Worm (Caenorhabditis elegans) whole organism, L3 larva: ENCODE measurements around the gene ttc-39B.

ENCODE experiments used
- aly-2 ChIP-seq: fragments of 150-350 bp; optimal IDR thresholded peaks from 2 replicates; lab custom pipeline; 2014; ENCODE audit warnings: missing biosample characterization, missing genetic modification characterization
- ama-1 ChIP-seq: fragments of 150-350 bp; optimal IDR thresholded peaks from 2 replicates; lab custom pipeline; 2018
- ceh-16 ChIP-seq: sonication (generic microtip); optimal IDR thresholded peaks from 2 replicates; lab custom pipeline; 2017; ENCODE audit warnings: missing biosample characterization, missing genetic modification characterization
- ceh-9 ChIP-seq: sonication (generic microtip); optimal IDR thresholded peaks from 2 replicates; lab custom pipeline; 2018; ENCODE audit warnings: missing biosample characterization, missing genetic modification characterization
- daf-12 ChIP-seq: fragments of 150-350 bp; optimal IDR thresholded peaks from 2 replicates; lab custom pipeline; 2014; ENCODE audit warnings: missing biosample characterization, missing genetic modification reagents, missing genetic modification characterization
- egl-27 ChIP-seq: sonication (generic microtip); optimal IDR thresholded peaks from 4 replicates; lab custom pipeline; 2017; ENCODE audit warnings: missing biosample characterization, missing genetic modification reagents, missing genetic modification characterization
- elt-1 ChIP-seq: fragments of 150-350 bp; optimal IDR thresholded peaks from 2 replicates; lab custom pipeline; 2014; ENCODE audit warnings: missing biosample characterization, missing genetic modification characterization
- elt-2 ChIP-seq: sonication (generic microtip); optimal IDR thresholded peaks from 2 replicates; lab custom pipeline; 2016; ENCODE audit warnings: missing genetic modification reagents, mild to moderate bottlenecking, missing genetic modification characterization, missing compliant biosample characterization
- eor-1 ChIP-seq, 2 experiments: fragments of 150-350 bp; optimal IDR thresholded peaks; 2 replicates each; lab custom pipeline; 2014 to 2018; ENCODE audit warnings: missing biosample characterization in 2 of 2, missing genetic modification characterization in 2 of 2
- fkh-2 ChIP-seq: fragments of 150-350 bp; optimal IDR thresholded peaks from 2 replicates; lab custom pipeline; 2014; ENCODE audit warnings: missing biosample characterization, missing genetic modification reagents, missing genetic modification characterization
- hmg-11 ChIP-seq: sonication (generic microtip); optimal IDR thresholded peaks from 2 replicates; lab custom pipeline; 2016; ENCODE audit warnings: missing genetic modification characterization, missing compliant biosample characterization
- jun-1 ChIP-seq: fragments of 150-350 bp; optimal IDR thresholded peaks from 2 replicates; lab custom pipeline; 2014; ENCODE audit warnings: missing biosample characterization, missing genetic modification reagents, missing genetic modification characterization
- lin-15B ChIP-seq: fragments of 150-350 bp; optimal IDR thresholded peaks from 2 replicates; lab custom pipeline; 2014; ENCODE audit warnings: missing biosample characterization, missing genetic modification characterization
- lin-39 ChIP-seq: fragments of 150-350 bp; optimal IDR thresholded peaks from 2 replicates; lab custom pipeline; 2018; ENCODE audit warnings: missing biosample characterization, missing genetic modification reagents, missing genetic modification characterization
- lsy-12 ChIP-seq: sonication (generic microtip); optimal IDR thresholded peaks from 2 replicates; lab custom pipeline; 2016; ENCODE audit warnings: mild to moderate bottlenecking, missing genetic modification characterization, missing compliant biosample characterization
- mdl-1 ChIP-seq: fragments of 150-350 bp; optimal IDR thresholded peaks from 2 replicates; lab custom pipeline; 2014; ENCODE audit warnings: missing biosample characterization, missing genetic modification characterization
- mml-1 ChIP-seq: fragments of 150-350 bp; sonication (generic microtip); optimal IDR thresholded peaks from 3 replicates; lab custom pipeline; 2014; ENCODE audit warnings: missing biosample characterization, missing genetic modification characterization
- nhr-11 ChIP-seq: fragments of 150-350 bp; optimal IDR thresholded peaks from 2 replicates; lab custom pipeline; 2014; ENCODE audit warnings: missing biosample characterization, missing genetic modification characterization
- nhr-12 ChIP-seq: fragments of 150-350 bp; optimal IDR thresholded peaks from 2 replicates; lab custom pipeline; 2014; ENCODE audit warnings: missing biosample characterization, missing genetic modification characterization
- nhr-23 ChIP-seq: fragments of 150-350 bp; optimal IDR thresholded peaks from 2 replicates; lab custom pipeline; 2014; ENCODE audit warnings: missing biosample characterization, missing genetic modification reagents, missing genetic modification characterization
- nhr-25 ChIP-seq: sonication (generic microtip); optimal IDR thresholded peaks from 2 replicates; lab custom pipeline; 2017; ENCODE audit warnings: missing biosample characterization, missing genetic modification characterization
- nhr-28 ChIP-seq: fragments of 150-350 bp; optimal IDR thresholded peaks from 2 replicates; lab custom pipeline; 2014; ENCODE audit warnings: missing biosample characterization, missing genetic modification characterization
- nhr-43 ChIP-seq: sonication (generic microtip); optimal IDR thresholded peaks from 2 replicates; lab custom pipeline; 2016; ENCODE audit warnings: mild to moderate bottlenecking, missing genetic modification characterization, missing compliant biosample characterization; ENCODE audit not compliant: poor library complexity, severe bottlenecking
- nhr-67 ChIP-seq: fragments of 150-350 bp; optimal IDR thresholded peaks from 2 replicates; lab custom pipeline; 2014; ENCODE audit warnings: missing biosample characterization, missing genetic modification characterization
- nhr-76 ChIP-seq: fragments of 150-350 bp; sonication (generic microtip); optimal IDR thresholded peaks from 5 replicates; lab custom pipeline; 2014; ENCODE audit warnings: missing biosample characterization, missing genetic modification characterization
- nhr-77 ChIP-seq: fragments of 150-350 bp; optimal IDR thresholded peaks from 2 replicates; lab custom pipeline; 2014; ENCODE audit warnings: missing biosample characterization, missing genetic modification characterization
- pha-4 ChIP-seq: fragments of 150-350 bp; optimal IDR thresholded peaks from 2 replicates; lab custom pipeline; 2014; ENCODE audit warnings: missing biosample characterization, missing genetic modification reagents, missing genetic modification characterization
- pqm-1 ChIP-seq: fragments of 150-350 bp; optimal IDR thresholded peaks from 2 replicates; lab custom pipeline; 2017; ENCODE audit warnings: missing biosample characterization, missing genetic modification characterization, inconsistent platforms
- skn-1 ChIP-seq: fragments of 150-350 bp; optimal IDR thresholded peaks from 2 replicates; lab custom pipeline; 2014; ENCODE audit warnings: missing biosample characterization, missing genetic modification characterization
- tbx-2 ChIP-seq: sonication (generic microtip); optimal IDR thresholded peaks from 2 replicates; lab custom pipeline; 2016; ENCODE audit warnings: mild to moderate bottlenecking, missing genetic modification characterization, missing compliant biosample characterization
- unc-39 ChIP-seq: sonication (generic microtip); optimal IDR thresholded peaks from 4 replicates; lab custom pipeline; 2017; ENCODE audit warnings: missing biosample characterization, missing genetic modification characterization
- unc-62 ChIP-seq: fragments of 150-350 bp; sonication (generic microtip); optimal IDR thresholded peaks from 4 replicates; lab custom pipeline; 2014; ENCODE audit warnings: missing biosample characterization, missing genetic modification reagents, missing genetic modification characterization
- zag-1 ChIP-seq: fragments of 150-350 bp; optimal IDR thresholded peaks from 2 replicates; lab custom pipeline; 2014; ENCODE audit warnings: missing biosample characterization, missing genetic modification characterization
- ztf-11 ChIP-seq: fragments of 150-350 bp; optimal IDR thresholded peaks from 2 replicates; lab custom pipeline; 2014; ENCODE audit warnings: missing biosample characterization, missing genetic modification characterization
- ztf-4 ChIP-seq: fragments of 150-350 bp; optimal IDR thresholded peaks from 2 replicates; lab custom pipeline; 2014; ENCODE audit warnings: missing biosample characterization, missing genetic modification characterization

Gene ttc-39B

DNA sequence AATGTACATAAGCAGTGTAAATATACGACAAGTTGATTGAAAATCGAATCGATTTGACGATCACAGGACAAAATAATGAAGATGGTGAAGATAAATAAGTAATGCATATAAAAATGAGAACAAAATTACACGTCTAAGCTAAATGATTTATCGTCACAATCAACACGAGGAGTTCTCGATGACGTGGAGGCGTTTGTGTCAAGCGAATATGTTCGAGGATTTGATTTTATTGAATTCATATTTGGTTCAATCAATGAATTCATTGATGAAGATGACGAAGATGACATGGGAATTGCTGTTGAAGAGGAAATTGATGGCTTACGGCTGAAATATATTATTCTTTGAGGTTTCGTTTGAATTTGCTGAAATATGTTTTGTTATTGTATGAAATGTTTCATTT lies 41.3 kb downstream of the ttc-39B start, which contains the start of gene nyn-3:
TSS of gene nyn-3 (minus strand) at position 101 of the 400 bp plus-strand sequence.
- TF ChIP-seq ceh-9 (tag; lab: Kevin White, UChicago) (no peak), egl-27 (no peak), unc-62 (GFP tag; lab: Kevin White, UChicago) (no peak), ceh-16 (tag; lab: Kevin White, UChicago) (no peak), lsy-12 (no peak), fkh-2 (no peak), nhr-67 (tag; lab: Kevin White, UChicago) (no peak), nhr-28 (tag; lab: Kevin White, UChicago) (no peak), tbx-2 (no peak), nhr-43 (no peak)

DNA sequence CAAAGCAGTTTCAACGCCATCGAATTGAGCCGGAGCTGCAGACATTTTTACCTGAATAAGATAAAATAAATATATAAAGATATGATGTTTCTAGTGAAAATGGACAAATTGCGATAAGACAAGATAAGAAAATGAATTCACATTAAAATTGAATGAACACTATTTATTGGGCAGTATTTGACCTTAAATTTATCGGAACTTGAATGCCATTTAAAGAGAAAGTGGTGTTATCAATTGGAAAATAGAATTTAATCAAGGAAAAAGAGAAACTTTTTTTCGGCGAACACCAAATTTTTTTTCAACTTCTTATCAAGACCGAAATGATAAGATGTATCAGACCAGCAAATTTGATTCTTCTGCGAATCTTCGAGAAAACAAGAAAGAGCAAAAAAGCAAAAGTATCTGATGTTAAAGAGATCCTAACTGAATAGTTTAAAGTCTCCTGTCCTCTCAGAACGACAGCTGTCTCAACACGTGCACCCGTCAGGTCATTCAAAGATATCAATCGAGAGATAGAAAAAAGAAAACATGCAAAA lies 43.7 kb downstream of the ttc-39B start, which contains the start of gene upb-1:
TSS of gene upb-1 (minus strand) at position 51 of the 536 bp plus-strand sequence.
- TF ChIP-seq elt-2 (tag; lab: Kevin White, UChicago) (peak; percentile 78), fkh-2 (no peak), nhr-76 (tag; lab: Kevin White, UChicago) (no peak), skn-1 (tag; lab: Kevin White, UChicago) (no peak)
- TF ChIP-seq, all 47 proteins: peak for 1

DNA sequence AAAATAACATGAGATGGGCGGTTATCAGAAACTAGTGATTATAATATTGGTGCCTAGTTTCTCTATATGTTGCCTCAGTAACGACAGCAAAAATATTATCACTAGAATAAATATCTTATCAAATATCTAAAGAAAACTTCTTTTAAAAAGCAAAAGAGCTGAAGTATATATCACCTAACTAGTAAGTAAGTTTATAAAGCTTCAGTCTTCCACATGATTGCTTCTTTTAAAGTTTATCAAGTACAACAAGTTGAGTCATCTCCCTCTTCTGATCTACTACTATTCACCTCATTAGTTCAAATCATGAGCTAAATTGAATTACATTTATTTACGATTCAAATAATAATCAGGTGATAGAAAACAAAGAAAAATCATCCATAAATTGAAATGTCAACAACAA lies 45.7 kb downstream of the ttc-39B start:
- TF ChIP-seq pqm-1 (tag; lab: Kevin White, UChicago) (no peak), skn-1 (tag; lab: Kevin White, UChicago) (no peak), nhr-23 (tag; lab: Kevin White, UChicago) (no peak), nhr-11 (no peak), zag-1 (tag; lab: Kevin White, UChicago) (no peak), ceh-16 (tag; lab: Kevin White, UChicago) (no peak), aly-2 (tag; lab: Kevin White, UChicago) (no peak), tbx-2 (no peak), ama-1 (lab: Kevin White, UChicago) (no peak), unc-39 (tag; lab: Kevin White, UChicago) (no peak), elt-2 (tag; lab: Kevin White, UChicago) (no peak), mdl-1 (no peak), lsy-12 (no peak), ztf-4 (tag; lab: Kevin White, UChicago) (no peak), unc-62 (GFP tag; lab: Kevin White, UChicago) (no peak), nhr-76 (tag; lab: Kevin White, UChicago) (no peak)

- no peak for TF ChIP-seq nhr-11
- no peak for TF ChIP-seq nhr-67 (tag; lab: Kevin White, UChicago)
- TF ChIP-seq lin-15B (tag; lab: Kevin White, UChicago) = no peak
- TF ChIP-seq jun-1 = no peak
- TF ChIP-seq lsy-12 = no peak
- no peak for TF ChIP-seq hmg-11 (tag; lab: Kevin White, UChicago)
- no peak for TF ChIP-seq ztf-11
- TF ChIP-seq, all 47 proteins: peak for 0
These were observed 46.9 kb downstream of the ttc-39B start, which contains the start of gene F13H8.6 for ce11 chrII:6286865-6287264. Gene F13H8.6, minus strand, starts transcription at chrII:6286965.

DNA sequence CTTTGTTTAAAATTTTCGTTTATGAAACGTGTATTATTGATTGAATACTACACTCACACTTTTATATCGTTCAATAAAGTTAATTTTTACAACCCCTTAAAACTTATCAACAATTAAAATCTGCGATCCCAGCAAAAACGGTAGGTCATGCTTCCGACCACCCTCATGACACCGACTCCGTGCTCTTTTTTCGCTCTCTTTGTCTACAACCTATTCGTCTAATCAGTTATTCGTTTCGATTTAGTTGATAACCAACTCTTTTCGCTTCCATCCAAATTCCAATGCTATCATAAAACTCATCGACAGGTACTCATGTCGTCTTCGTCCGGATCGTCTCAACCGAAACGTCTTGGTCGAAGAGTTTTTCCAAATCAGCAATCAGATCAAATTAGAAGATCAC lies 50.7 kb downstream of the ttc-39B start, which contains the start of gene F13H8.1:
TSS of gene F13H8.1 (plus strand) at position 311 of the 400 bp plus-strand sequence.
- TF ChIP-seq nhr-12 (tag; lab: Kevin White, UChicago) = no peak
- TF ChIP-seq lsy-12 = no peak
- peak; percentile 21 for TF ChIP-seq jun-1
- TF ChIP-seq elt-1 (tag; lab: Kevin White, UChicago) = no peak
- TF ChIP-seq pqm-1 (tag; lab: Kevin White, UChicago) = peak; percentile 61
- TF ChIP-seq hmg-11 (tag; lab: Kevin White, UChicago) = no peak
- no peak for TF ChIP-seq ceh-16 (tag; lab: Kevin White, UChicago)
- TF ChIP-seq pha-4 (tag; lab: Kevin White, UChicago) = peak; percentile 14
- peak; percentile 88 for TF ChIP-seq elt-2 (tag; lab: Kevin White, UChicago)
- no peak for TF ChIP-seq unc-62 (GFP tag; lab: Kevin White, UChicago)
- TF ChIP-seq daf-12 (tag; lab: Kevin White, UChicago) = no peak
- no peak for TF ChIP-seq mml-1
- no peak for TF ChIP-seq nhr-77 (tag; lab: Kevin White, UChicago)
- no peak for TF ChIP-seq nhr-25
- no peak for TF ChIP-seq nhr-43
- TF ChIP-seq skn-1 (tag; lab: Kevin White, UChicago) = no peak
- no peak for TF ChIP-seq mdl-1
- no peak for TF ChIP-seq lin-39 (tag; lab: Kevin White, UChicago)
- no peak for TF ChIP-seq eor-1 (tag; optimal IDR thresholded peaks at IDR 0.05; lab: Kevin White, UChicago)
